Worm (Caenorhabditis elegans) whole organism, L3 larva: ENCODE measurements around the gene atgp-2.
A peak's percentile ranks its signal among the peaks of the same experiment; 100 is the strongest.

Source experiments
- R02D3.7 ChIP-seq: fragments of 150-350 bp; optimal IDR thresholded peaks from 2 replicates; lab custom pipeline; 2014; ENCODE audit warnings: missing biosample characterization, missing genetic modification characterization
- ama-1 ChIP-seq: fragments of 150-350 bp; optimal IDR thresholded peaks from 2 replicates; lab custom pipeline; 2018
- ceh-28 ChIP-seq: fragments of 150-350 bp; optimal IDR thresholded peaks from 2 replicates; lab custom pipeline; 2014; ENCODE audit warnings: missing biosample characterization, missing genetic modification reagents, missing genetic modification characterization
- ceh-9 ChIP-seq: sonication (generic microtip); optimal IDR thresholded peaks from 2 replicates; lab custom pipeline; 2018; ENCODE audit warnings: missing biosample characterization, missing genetic modification characterization
- egl-27 ChIP-seq: sonication (generic microtip); optimal IDR thresholded peaks from 4 replicates; lab custom pipeline; 2017; ENCODE audit warnings: missing biosample characterization, missing genetic modification reagents, missing genetic modification characterization
- elt-2 ChIP-seq: sonication (generic microtip); optimal IDR thresholded peaks from 2 replicates; lab custom pipeline; 2016; ENCODE audit warnings: missing genetic modification reagents, mild to moderate bottlenecking, missing genetic modification characterization, missing compliant biosample characterization
- elt-3 ChIP-seq, 3 experiments: fragments of 150-350 bp in 1 of 3; sonication (generic microtip) in 2 of 3; optimal IDR thresholded peaks; 2 replicates in 2 of 3; 4 replicates in 1 of 3; lab custom pipeline; 2014 to 2017; ENCODE audit warnings: missing biosample characterization in 3 of 3, missing genetic modification characterization in 3 of 3
- fos-1 ChIP-seq: fragments of 150-350 bp; optimal IDR thresholded peaks from 2 replicates; lab custom pipeline; 2014; ENCODE audit warnings: missing biosample characterization, missing genetic modification characterization
- jun-1 ChIP-seq: fragments of 150-350 bp; optimal IDR thresholded peaks from 2 replicates; lab custom pipeline; 2014; ENCODE audit warnings: missing biosample characterization, missing genetic modification reagents, missing genetic modification characterization
- mdl-1 ChIP-seq: fragments of 150-350 bp; optimal IDR thresholded peaks from 2 replicates; lab custom pipeline; 2014; ENCODE audit warnings: missing biosample characterization, missing genetic modification characterization
- mml-1 ChIP-seq: fragments of 150-350 bp; sonication (generic microtip); optimal IDR thresholded peaks from 3 replicates; lab custom pipeline; 2014; ENCODE audit warnings: missing biosample characterization, missing genetic modification characterization
- nhr-12 ChIP-seq: fragments of 150-350 bp; optimal IDR thresholded peaks from 2 replicates; lab custom pipeline; 2014; ENCODE audit warnings: missing biosample characterization, missing genetic modification characterization
- snpc-4 ChIP-seq: fragments of 150-350 bp; optimal IDR thresholded peaks from 2 replicates; lab custom pipeline; 2014; ENCODE audit warnings: missing biosample characterization, missing genetic modification characterization
- ztf-11 ChIP-seq: fragments of 150-350 bp; optimal IDR thresholded peaks from 2 replicates; lab custom pipeline; 2014; ENCODE audit warnings: missing biosample characterization, missing genetic modification characterization

DNA sequence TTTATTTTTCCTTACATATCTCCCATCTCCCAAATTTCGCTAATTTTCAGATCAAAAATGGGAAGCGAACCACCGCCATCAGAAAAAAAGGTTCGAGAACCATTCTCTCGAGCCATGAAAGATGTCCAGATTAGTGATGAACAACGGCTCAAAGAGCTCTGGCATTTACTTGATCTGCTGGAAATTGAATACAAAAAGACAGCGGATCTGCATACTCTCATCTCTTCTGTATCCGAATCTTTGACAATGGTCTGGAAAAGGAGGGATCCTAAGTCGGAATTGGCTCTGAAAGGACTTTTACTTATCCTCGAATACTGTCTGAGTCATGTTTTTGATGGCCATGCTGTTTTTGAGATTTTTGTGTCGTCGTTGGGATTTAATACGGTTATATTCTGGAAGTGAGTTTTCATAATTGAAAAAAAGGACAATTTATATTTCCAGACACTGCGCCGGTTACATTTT lies 43.0 kb downstream of the atgp-2 start, which contains the start of gene tps-2:
- TF ChIP-seq egl-27 (tag; lab: Kevin White, UChicago) (no peak), mdl-1 (no peak), ama-1 (lab: Kevin White, UChicago) (peak; percentile 92), nhr-12 (no peak), R02D3.7 (tag; lab: Kevin White, UChicago) (no peak), elt-2 (tag; lab: Kevin White, UChicago) (no peak), ceh-28 (tag; lab: Kevin White, UChicago) (no peak), ztf-11 (tag; lab: Kevin White, UChicago) (no peak), jun-1 (no peak), ceh-9 (tag; lab: Kevin White, UChicago) (no peak), fos-1 (tag; lab: Kevin White, UChicago) (no peak), mml-1 (tag; lab: Kevin White, UChicago) (no peak), elt-3 (tag; optimal IDR thresholded peaks at IDR 0.05; lab: Kevin White, UChicago) (no peak), snpc-4 (tag; lab: Kevin White, UChicago) (no peak)
